Worm (Caenorhabditis elegans) whole organism, early embryonic: ENCODE results near the gene W02F12.8.

ENCODE experiments used
- B0310.2 ChIP-seq: sonication (generic microtip); optimal IDR thresholded peaks from 2 replicates; lab custom pipeline; 2016; ENCODE audit warnings: mild to moderate bottlenecking, missing genetic modification characterization, missing compliant biosample characterization
- F13C5.2 ChIP-seq: sonication (generic microtip); optimal IDR thresholded peaks from 2 replicates; lab custom pipeline; 2017; ENCODE audit warnings: mild to moderate bottlenecking, missing genetic modification characterization, inconsistent platforms, missing compliant biosample characterization
- aly-1 ChIP-seq: sonication (generic microtip); optimal IDR thresholded peaks from 2 replicates; lab custom pipeline; 2016; ENCODE audit warnings: missing genetic modification characterization, missing compliant biosample characterization
- ama-1 ChIP-seq: fragments of 150-350 bp; optimal IDR thresholded peaks from 2 replicates; lab custom pipeline; 2014
- ceh-13 ChIP-seq: fragments of 200-800 bp; sonication (Bioruptor generic); optimal IDR thresholded peaks from 2 replicates; lab custom pipeline; 2018; ENCODE audit warnings: mild to moderate bottlenecking, missing genetic modification characterization, missing compliant biosample characterization
- ceh-36 ChIP-seq: sonication (generic microtip); optimal IDR thresholded peaks from 2 replicates; lab custom pipeline; 2016; ENCODE audit warnings: missing genetic modification characterization, inconsistent platforms, missing compliant biosample characterization
- ets-7 ChIP-seq: sonication (generic microtip); optimal IDR thresholded peaks from 2 replicates; lab custom pipeline; 2016; ENCODE audit warnings: missing genotype, missing genetic modification characterization, missing compliant biosample characterization
- flt-1 ChIP-seq: fragments of 200-800 bp; sonication (Bioruptor generic); IDR thresholded peaks from 2 replicates; pipeline ENCODE4 v1.3.6; 2022; ENCODE audit warnings: missing genetic modification characterization, missing compliant biosample characterization
- hmbx-1 ChIP-seq: sonication (generic microtip); optimal IDR thresholded peaks from 2 replicates; lab custom pipeline; 2016; ENCODE audit warnings: mild to moderate bottlenecking, missing genetic modification characterization, missing compliant biosample characterization
- hmg-4 ChIP-seq: fragments of 200-800 bp; sonication (Bioruptor generic); optimal IDR thresholded peaks from 2 replicates; lab custom pipeline; 2018; ENCODE audit warnings: mild to moderate bottlenecking, missing genetic modification characterization, missing compliant biosample characterization
- hnd-1 ChIP-seq: sonication (generic microtip); optimal IDR thresholded peaks from 2 replicates; lab custom pipeline; 2016; ENCODE audit warnings: missing genetic modification characterization, missing compliant biosample characterization
- pes-1 ChIP-seq: fragments of 200-800 bp; sonication (Bioruptor generic); IDR thresholded peaks from 2 replicates; pipeline ENCODE4 v1.3.6; 2022; ENCODE audit warnings: missing genetic modification reagents, missing genetic modification characterization, missing compliant biosample characterization
- scrt-1 ChIP-seq: fragments of 200-800 bp; sonication (Bioruptor generic); IDR thresholded peaks from 2 replicates; pipeline ENCODE4 v1.3.6; 2022; ENCODE audit warnings: missing genetic modification characterization, missing compliant biosample characterization
- sea-1 ChIP-seq: fragments of 200-800 bp; sonication (Bioruptor generic); conservative IDR thresholded peaks from 2 replicates; pipeline ENCODE4 v1.3.6; 2022; ENCODE audit warnings: missing genetic modification characterization, missing compliant biosample characterization
- tbx-11 ChIP-seq: fragments of 200-800 bp; sonication (Bioruptor generic); IDR thresholded peaks from 2 replicates; pipeline ENCODE4 v1.3.6; 2022; ENCODE audit warnings: missing genetic modification characterization, missing compliant biosample characterization
- tbx-37 ChIP-seq: fragments of 200-800 bp; sonication (Bioruptor generic); conservative IDR thresholded peaks from 2 replicates; pipeline ENCODE4 v1.3.6; 2022; ENCODE audit warnings: missing genetic modification reagents, missing genetic modification characterization, missing compliant biosample characterization
- tra-4 ChIP-seq: sonication (generic microtip); optimal IDR thresholded peaks from 2 replicates; lab custom pipeline; 2017; ENCODE audit warnings: missing genetic modification characterization, missing compliant biosample characterization

The W02F12.8 gene

DNA sequence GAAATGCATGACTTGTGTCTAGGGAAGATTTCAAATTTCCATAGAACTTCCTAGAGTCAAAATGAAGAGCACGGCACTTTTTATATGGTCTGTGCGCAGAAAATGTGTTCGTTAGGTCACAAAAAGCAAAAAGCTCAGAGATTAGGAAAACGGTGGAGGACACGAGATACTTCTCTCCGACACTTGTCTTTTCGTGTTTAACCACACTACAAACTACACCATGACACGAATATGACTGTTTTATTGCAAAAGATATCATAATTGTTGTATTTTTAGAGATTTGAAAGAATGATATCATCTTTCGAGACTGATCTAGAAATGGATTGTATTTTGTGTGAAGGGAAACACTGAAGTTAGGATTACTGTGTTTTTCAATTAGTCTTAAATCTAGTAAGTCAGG, 4.5 kb upstream of the W02F12.8 start:
- TF ChIP-seq hmbx-1 (tag; lab: Kevin White, UChicago): no peak
- no peak for TF ChIP-seq ama-1 (lab: Kevin White, UChicago)
- TF ChIP-seq sea-1 (GFP tag; lab: Robert Waterston, UW): no peak
- no peak for TF ChIP-seq tra-4 (tag; lab: Kevin White, UChicago)
- no peak for TF ChIP-seq scrt-1 (GFP tag; lab: Robert Waterston, UW)
- TF ChIP-seq ceh-36: no peak
- TF ChIP-seq flt-1: no peak

DNA sequence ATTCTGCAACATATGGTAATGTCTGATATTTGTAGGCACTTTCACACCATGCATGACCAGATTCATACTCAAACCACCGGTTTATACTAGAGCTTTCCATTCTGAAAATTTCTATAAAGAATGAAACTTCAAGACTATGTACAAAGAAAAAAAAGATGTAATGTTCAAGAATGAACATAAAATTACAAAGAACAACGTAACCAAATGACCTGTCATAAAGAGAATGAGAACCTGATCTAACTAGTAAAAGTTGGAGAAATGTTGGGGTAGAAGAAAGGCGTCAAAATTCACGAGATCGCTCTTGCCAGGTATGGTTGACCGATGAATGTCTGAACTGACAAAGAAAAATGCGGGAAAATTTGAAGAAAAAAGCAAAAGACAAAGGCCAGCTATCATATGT, 3.0 kb upstream of the W02F12.8 start, which contains the start of gene W02F12.2:
Gene W02F12.2 (minus strand): TSS at position 101 of the 400 bp plus-strand sequence.
- TF ChIP-seq hmbx-1 (tag; lab: Kevin White, UChicago): no peak
- TF ChIP-seq pes-1: no peak
- TF ChIP-seq ceh-13: no peak
- no peak for TF ChIP-seq scrt-1 (GFP tag; lab: Robert Waterston, UW)
- no peak for TF ChIP-seq ets-7 (tag; lab: Kevin White, UChicago)
- no peak for TF ChIP-seq aly-1 (tag; lab: Kevin White, UChicago)
- TF ChIP-seq B0310.2 (tag; lab: Kevin White, UChicago): no peak
- TF ChIP-seq F13C5.2 (tag; lab: Kevin White, UChicago): no peak
- no peak for TF ChIP-seq ama-1 (lab: Kevin White, UChicago)
- TF ChIP-seq tra-4 (tag; lab: Kevin White, UChicago): no peak
- TF ChIP-seq hmg-4 (GFP tag; lab: Kevin White, UChicago): no peak
- TF ChIP-seq tbx-11 (GFP tag; lab: Robert Waterston, UW): no peak
- no peak for TF ChIP-seq tbx-37 (GFP tag; lab: Robert Waterston, UW)
- TF ChIP-seq sea-1 (GFP tag; lab: Robert Waterston, UW): no peak
- TF ChIP-seq ceh-36: no peak
- TF ChIP-seq hnd-1 (tag; lab: Kevin White, UChicago): no peak

- TF ChIP-seq hmg-4 (GFP tag; lab: Kevin White, UChicago): no peak
- no peak for TF ChIP-seq ets-7 (tag; lab: Kevin White, UChicago)
- TF ChIP-seq ceh-13: no peak
- no peak for TF ChIP-seq hnd-1 (tag; lab: Kevin White, UChicago)
- TF ChIP-seq sea-1 (GFP tag; lab: Robert Waterston, UW): no peak
Measured at ce11 chrV:6691813-6692351, 2.7 kb downstream of the W02F12.8 start, which contains the start of gene mtl-1. TSS of gene mtl-1 (minus strand) at chrV:6691863.

DNA sequence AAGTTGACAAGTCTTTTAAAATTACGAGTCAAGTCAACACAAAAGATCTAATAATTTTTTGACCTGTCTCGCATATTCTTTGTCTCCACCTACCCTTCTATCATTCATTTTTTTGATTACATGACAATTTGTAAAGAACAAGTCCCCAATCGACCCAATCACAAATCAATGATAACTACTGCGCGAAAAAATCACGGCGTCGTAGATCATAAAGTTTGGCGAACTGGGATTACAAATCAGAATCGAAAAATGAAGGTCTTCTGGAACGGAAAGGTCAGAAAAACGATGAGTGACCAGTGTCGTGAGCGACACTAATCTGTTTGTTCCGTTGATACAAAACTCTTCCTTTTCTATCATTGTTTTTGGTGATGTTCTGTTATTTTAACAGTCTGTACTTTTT, 4.5 kb downstream of the W02F12.8 start:
- TF ChIP-seq ets-7 (tag; lab: Kevin White, UChicago) (no peak), sea-1 (GFP tag; lab: Robert Waterston, UW) (no peak), F13C5.2 (tag; lab: Kevin White, UChicago) (no peak), hnd-1 (tag; lab: Kevin White, UChicago) (no peak), scrt-1 (GFP tag; lab: Robert Waterston, UW) (no peak), flt-1 (no peak), B0310.2 (tag; lab: Kevin White, UChicago) (no peak), tbx-11 (GFP tag; lab: Robert Waterston, UW) (no peak), ama-1 (lab: Kevin White, UChicago) (no peak), hmg-4 (GFP tag; lab: Kevin White, UChicago) (no peak), ceh-13 (no peak)

ce11 chrV:6688392-6688791, 6.2 kb downstream of the W02F12.8 start, which contains the start of gene K11G9.5:
TSS of gene K11G9.5 (minus strand) at chrV:6688492.
- TF ChIP-seq ceh-36 (no peak), tbx-11 (GFP tag; lab: Robert Waterston, UW) (no peak), hmg-4 (GFP tag; lab: Kevin White, UChicago) (no peak), ets-7 (tag; lab: Kevin White, UChicago) (no peak), ama-1 (lab: Kevin White, UChicago) (no peak), sea-1 (GFP tag; lab: Robert Waterston, UW) (no peak), pes-1 (no peak), tbx-37 (GFP tag; lab: Robert Waterston, UW) (no peak), hmbx-1 (tag; lab: Kevin White, UChicago) (no peak), hnd-1 (tag; lab: Kevin White, UChicago) (no peak)

- TF ChIP-seq tbx-11 (GFP tag; lab: Robert Waterston, UW) (no peak), sea-1 (GFP tag; lab: Robert Waterston, UW) (no peak), B0310.2 (tag; lab: Kevin White, UChicago) (no peak), hmbx-1 (tag; lab: Kevin White, UChicago) (no peak), scrt-1 (GFP tag; lab: Robert Waterston, UW) (no peak), F13C5.2 (tag; lab: Kevin White, UChicago) (no peak), ama-1 (lab: Kevin White, UChicago) (no peak), tbx-37 (GFP tag; lab: Robert Waterston, UW) (no peak), tra-4 (tag; lab: Kevin White, UChicago) (no peak)
Measured at ce11 chrV:6685963-6686362, 8.6 kb downstream of the W02F12.8 start.

DNA sequence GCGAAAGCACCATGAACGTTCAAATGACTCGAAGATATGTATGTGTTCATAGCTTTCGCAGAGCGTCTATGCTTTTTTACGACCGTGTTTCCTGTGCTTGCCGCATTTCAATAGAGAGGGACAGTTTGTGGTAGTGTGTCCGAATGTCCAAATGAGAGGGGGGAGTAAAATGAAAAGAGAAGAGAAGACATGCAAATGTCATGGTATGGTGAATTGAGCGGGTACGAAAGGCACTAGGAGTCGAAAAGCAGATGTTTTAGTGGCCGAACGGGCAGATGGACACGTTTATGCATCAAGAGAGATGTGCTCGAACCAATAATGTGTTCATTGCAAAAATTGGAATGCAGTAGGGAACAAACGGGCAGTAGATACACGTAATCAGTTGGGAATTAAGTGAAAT, 9.1 kb downstream of the W02F12.8 start:
- TF ChIP-seq tra-4 (tag; lab: Kevin White, UChicago) (no peak), hmg-4 (GFP tag; lab: Kevin White, UChicago) (peak; percentile 18)

DNA sequence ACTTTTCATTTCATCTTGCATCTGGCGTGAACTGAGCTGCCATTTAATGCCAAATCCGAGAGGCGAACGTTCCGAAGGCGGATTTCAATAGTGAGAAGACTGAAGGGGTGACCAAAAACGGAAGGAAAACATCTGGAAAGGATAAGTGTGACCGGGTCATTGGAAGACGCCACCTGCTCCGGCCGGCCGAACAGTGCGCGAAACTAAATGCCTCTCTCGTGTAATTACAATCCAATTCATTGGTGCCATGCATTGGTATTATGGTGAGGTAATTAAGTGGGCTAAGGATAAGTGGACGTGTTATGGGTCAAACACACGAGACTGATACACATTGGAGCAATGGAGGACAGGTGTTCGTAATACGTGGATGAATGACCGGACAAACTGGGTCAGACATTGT, 10.0 kb downstream of the W02F12.8 start:
- peak; percentile 13 for TF ChIP-seq ceh-36
- TF ChIP-seq F13C5.2 (tag; lab: Kevin White, UChicago): no peak
- TF ChIP-seq sea-1 (GFP tag; lab: Robert Waterston, UW): no peak
